Fruit fly (Drosophila melanogaster): ENCODE results near the gene CG14275.

The CG14275 gene

DNA sequence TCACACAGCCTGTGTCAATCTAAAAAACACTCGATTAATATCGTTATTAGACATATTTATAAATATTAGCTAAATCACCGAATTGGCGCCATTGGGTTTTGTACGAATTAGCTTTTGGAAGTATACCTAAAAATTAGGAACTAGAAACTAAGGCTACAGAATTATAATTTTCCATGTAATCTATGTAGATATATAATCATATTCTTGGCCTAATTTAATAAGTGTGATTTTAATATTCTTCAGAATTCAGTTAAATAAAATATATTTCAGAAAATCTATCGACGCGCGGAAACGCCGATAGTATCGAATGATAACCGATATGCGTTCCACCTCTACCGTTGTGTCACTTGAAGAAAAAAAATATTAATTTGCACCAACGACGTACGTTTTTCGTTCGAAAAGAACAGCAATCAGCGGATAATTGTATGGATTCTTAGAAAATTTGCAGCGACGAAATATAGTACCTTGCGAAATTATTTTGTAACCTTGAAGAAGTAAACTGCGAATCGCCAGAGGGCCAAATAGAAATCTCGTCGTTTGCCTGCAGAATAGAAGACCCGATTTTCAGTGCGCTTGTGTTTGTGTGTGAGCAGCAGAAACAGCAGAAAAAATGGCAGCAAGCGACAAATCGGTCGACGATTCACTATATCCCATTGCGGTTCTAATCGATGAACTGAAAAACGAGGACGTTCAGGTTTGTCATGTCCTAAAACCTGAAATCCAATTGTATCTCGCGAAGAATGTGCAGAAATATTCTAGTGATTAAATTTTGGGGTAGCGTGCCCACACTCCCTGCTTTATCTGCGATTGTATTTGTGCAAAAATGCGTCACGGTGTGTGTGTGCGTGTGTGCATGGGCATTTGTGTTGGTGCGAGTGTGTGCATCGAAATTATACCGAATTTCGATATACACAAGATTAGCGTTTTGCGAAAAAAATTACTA is 38.7 kb downstream of the CG14275 start, which contains the start of gene Pp2A-29B (continued):
- TF ChIP-seq CG1832 (GFP tag; optimal IDR thresholded peaks at IDR 0.05), result no peak
- TF ChIP-seq bbx (GFP tag; IDR thresholded peaks at IDR 0.05; ENCODE audit: partially characterized antibody), result peak; percentile 98
- TF ChIP-seq ken (GFP tag; IDR thresholded peaks at IDR 0.05), result no peak
- TF ChIP-seq kay (GFP tag; optimal IDR thresholded peaks at IDR 0.05), result no peak
- TF ChIP-seq rib (GFP tag; IDR thresholded peaks at IDR 0.05), result no peak
- no peak for TF ChIP-seq Dip2 (GFP tag; IDR thresholded peaks at IDR 0.05)
- no peak for TF ChIP-seq peb (GFP tag; IDR thresholded peaks at IDR 0.05)
- no peak for TF ChIP-seq Ets65A (GFP tag)
- peak; percentile 45 for TF ChIP-seq grau (tag; optimal IDR thresholded peaks at IDR 0.05)
- TF ChIP-seq sc (optimal IDR thresholded peaks at IDR 0.05), result no peak
- no peak for TF ChIP-seq sc (GFP tag; optimal IDR thresholded peaks at IDR 0.05)
- no peak for TF ChIP-seq CG10959 (GFP tag; IDR thresholded peaks at IDR 0.05)
- peak; percentile 41 for TF ChIP-seq lbe (GFP tag; optimal IDR thresholded peaks at IDR 0.05)
- no peak for TF ChIP-seq CG11247 (GFP tag; IDR thresholded peaks at IDR 0.05)
- no peak for TF ChIP-seq Myb (GFP tag; optimal IDR thresholded peaks at IDR 0.05)
- TF ChIP-seq trh (GFP tag; optimal IDR thresholded peaks at IDR 0.05), result no peak
- peak; percentile 99 for TF ChIP-seq hbn (GFP tag; IDR thresholded peaks at IDR 0.05; ENCODE audit: partially characterized antibody)
- TF ChIP-seq Chrac-16 (GFP tag; optimal IDR thresholded peaks at IDR 0.05), result no peak
- TF ChIP-seq CG7839 (tag; optimal IDR thresholded peaks at IDR 0.05), result peak; percentile 25
- TF ChIP-seq CG1024 (GFP tag; IDR thresholded peaks at IDR 0.05), result no peak
- no peak for TF ChIP-seq CG1603 (tag; optimal IDR thresholded peaks at IDR 0.05)
- no peak for TF ChIP-seq CG3163 (GFP tag; optimal IDR thresholded peaks at IDR 0.05)
- TF ChIP-seq NK7.1 (GFP tag; optimal IDR thresholded peaks at IDR 0.05), result no peak
- peak; percentile 57 for TF ChIP-seq B-H2 (GFP tag; optimal IDR thresholded peaks at IDR 0.05)
- TF ChIP-seq kni (GFP tag; optimal IDR thresholded peaks at IDR 0.05), result peak; percentile 55
- no peak for TF ChIP-seq so (GFP tag; IDR thresholded peaks at IDR 0.05)
- peak; percentile 7 for TF ChIP-seq CG4328 (GFP tag; optimal IDR thresholded peaks at IDR 0.05)
- TF ChIP-seq sr (GFP tag; IDR thresholded peaks at IDR 0.05), result no peak
- peak; percentile 95 for TF ChIP-seq CG7963 (GFP tag; IDR thresholded peaks at IDR 0.05; ENCODE audit: partially characterized antibody)
- TF ChIP-seq tna (GFP tag; IDR thresholded peaks at IDR 0.05; ENCODE audit: partially characterized antibody), result peak; percentile 95
- TF ChIP-seq CG3407 (GFP tag; optimal IDR thresholded peaks at IDR 0.05), result no peak
- TF ChIP-seq CG43689 (GFP tag; IDR thresholded peaks at IDR 0.05), result no peak
- TF ChIP-seq CG6765 (GFP tag; optimal IDR thresholded peaks at IDR 0.05), result no peak
- TF ChIP-seq HmgZ (tag; optimal IDR thresholded peaks at IDR 0.05), result peak; percentile 27
- TF ChIP-seq CG2875 (GFP tag; optimal IDR thresholded peaks at IDR 0.05), result no peak
- peak; percentile 94 for TF ChIP-seq mld (GFP tag; IDR thresholded peaks at IDR 0.05; ENCODE audit: partially characterized antibody)
- no peak for TF ChIP-seq dati (GFP tag; IDR thresholded peaks at IDR 0.05)
- TF ChIP-seq CG14014 (GFP tag; IDR thresholded peaks at IDR 0.05), result no peak
- TF ChIP-seq Sox100B (GFP tag; optimal IDR thresholded peaks at IDR 0.05), result peak; percentile 21
- no peak for TF ChIP-seq D19B (GFP tag; optimal IDR thresholded peaks at IDR 0.05)
- peak; percentile 100 for TF ChIP-seq BEAF-32 (GFP tag; optimal IDR thresholded peaks at IDR 0.05)
- no peak for TF ChIP-seq disco-r (GFP tag; optimal IDR thresholded peaks at IDR 0.05)
- peak; percentile 99 for TF ChIP-seq hb (GFP tag; IDR thresholded peaks at IDR 0.05; ENCODE audit: partially characterized antibody)
- TF ChIP-seq tio (GFP tag; optimal IDR thresholded peaks at IDR 0.05), result peak; percentile 12
- TF ChIP-seq CG8290 (GFP tag; optimal IDR thresholded peaks at IDR 0.05), result peak; percentile 13
- no peak for TF ChIP-seq CG8290 (tag; optimal IDR thresholded peaks at IDR 0.05)
- no peak for TF ChIP-seq sens-2 (GFP tag; IDR thresholded peaks at IDR 0.05)
- peak; percentile 92 for TF ChIP-seq Sry-δ (GFP tag; optimal IDR thresholded peaks at IDR 0.05)
- TF ChIP-seq maf-S (GFP tag; optimal IDR thresholded peaks at IDR 0.05), result no peak
- TF ChIP-seq NfI (GFP tag; optimal IDR thresholded peaks at IDR 0.05), result peak; percentile 15

Measured in whole organism, embryonic.